Worm (Caenorhabditis elegans) whole organism, L4 larva: ENCODE data around the gene C55A6.12.

ENCODE experiments used
- F49E8.2 ChIP-seq: sonication (generic microtip); optimal IDR thresholded peaks from 2 replicates; lab custom pipeline; 2016; ENCODE audit warnings: missing compliant biosample characterization, mild to moderate bottlenecking, missing genetic modification characterization, borderline replicate concordance
- R02D3.7 ChIP-seq: fragments of 150-350 bp; sonication (generic microtip); optimal IDR thresholded peaks from 3 replicates; lab custom pipeline; 2014; ENCODE audit warnings: missing biosample characterization, missing genetic modification characterization
- Y75B8A.6 ChIP-seq: fragments of 200-800 bp; sonication (Bioruptor generic); IDR thresholded peaks from 2 replicates; pipeline ENCODE4 v1.3.6; 2022; ENCODE audit warnings: missing genetic modification reagents, missing genetic modification characterization, missing compliant biosample characterization
- ama-1 ChIP-seq: fragments of 150-350 bp; optimal IDR thresholded peaks from 2 replicates; lab custom pipeline; 2014; ENCODE audit warnings: inconsistent platforms, mixed read lengths
- cey-2 ChIP-seq: sonication (generic microtip); optimal IDR thresholded peaks from 3 replicates; lab custom pipeline; 2017; ENCODE audit warnings: missing genetic modification characterization, mild to moderate bottlenecking, missing compliant biosample characterization, antibody characterized with exemption, borderline replicate concordance; ENCODE audit not compliant: insufficient read depth
- dmd-9 ChIP-seq: fragments of 200-800 bp; sonication (Bioruptor generic); IDR thresholded peaks from 2 replicates; pipeline ENCODE4 v1.3.6; 2022; ENCODE audit warnings: missing genetic modification reagents, missing genetic modification characterization, missing compliant biosample characterization
- nhr-237 ChIP-seq: sonication (generic microtip); optimal IDR thresholded peaks from 2 replicates; lab custom pipeline; 2017; ENCODE audit warnings: missing biosample characterization, missing genetic modification characterization
- nhr-42 ChIP-seq: fragments of 200-800 bp; sonication (Bioruptor generic); IDR thresholded peaks from 2 replicates; pipeline ENCODE4 v1.3.6; 2022; ENCODE audit warnings: missing genetic modification characterization, missing compliant biosample characterization
- nhr-6 ChIP-seq: fragments of 150-350 bp; optimal IDR thresholded peaks from 2 replicates; lab custom pipeline; 2014; ENCODE audit warnings: missing biosample characterization, missing genetic modification characterization
- nhr-77 ChIP-seq: fragments of 150-350 bp; optimal IDR thresholded peaks from 2 replicates; lab custom pipeline; 2014; ENCODE audit warnings: missing biosample characterization, missing genetic modification characterization
- pha-4 ChIP-seq, 2 experiments: fragments of 150-350 bp in 1 of 2; fragments of 200-800 bp in 1 of 2; sonication (Bioruptor generic) in 1 of 2; IDR thresholded peaks in 1 of 2; optimal IDR thresholded peaks in 1 of 2; 2 replicates each; pipeline versions ENCODE4 v1.3.6 to Lab custom; 2014 to 2022; ENCODE audit warnings: missing genetic modification characterization in 2 of 2, missing genetic modification reagents in 2 of 2, missing biosample characterization in 1 of 2, missing compliant biosample characterization in 1 of 2
- unc-39 ChIP-seq: sonication (generic microtip); optimal IDR thresholded peaks from 2 replicates; lab custom pipeline; 2017; ENCODE audit warnings: missing biosample characterization, missing genetic modification characterization
- ztf-11 ChIP-seq: fragments of 150-350 bp; optimal IDR thresholded peaks from 2 replicates; lab custom pipeline; 2014; ENCODE audit warnings: missing biosample characterization, missing genetic modification characterization

DNA sequence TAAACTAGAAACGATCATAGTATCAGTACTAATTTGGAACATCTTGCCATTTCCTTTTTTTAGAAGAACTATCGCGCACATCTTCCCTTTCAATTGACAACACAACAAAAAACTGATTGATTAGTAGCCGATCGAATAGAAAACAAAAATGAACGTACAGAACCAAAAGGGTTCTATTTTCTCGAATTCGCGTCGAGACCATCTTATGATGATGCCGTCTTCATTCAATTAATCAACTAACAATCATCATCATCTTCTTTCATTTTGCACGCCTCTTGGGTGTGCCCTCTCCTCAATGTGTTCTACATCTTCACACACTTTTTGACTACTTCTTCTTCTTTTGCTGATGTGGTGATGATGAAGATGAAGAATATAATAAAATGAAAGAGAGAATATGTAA lies 3.1 kb downstream of the C55A6.12 start:
- no peak for TF ChIP-seq ztf-11 (tag; lab: Kevin White, UChicago)
- no peak for TF ChIP-seq nhr-237 (tag; lab: Kevin White, UChicago)
- TF ChIP-seq cey-2 (tag; lab: Kevin White, UChicago): no peak
- no peak for TF ChIP-seq dmd-9 (GFP tag; lab: Robert Waterston, UW)
- no peak for TF ChIP-seq pha-4 (GFP tag; IDR thresholded peaks at IDR 0.05; lab: Robert Waterston, UW)
- TF ChIP-seq pha-4 (tag; optimal IDR thresholded peaks at IDR 0.05; lab: Kevin White, UChicago): no peak
- TF ChIP-seq ama-1 (lab: Kevin White, UChicago): no peak
- TF ChIP-seq nhr-42: no peak
- no peak for TF ChIP-seq nhr-6 (tag; lab: Kevin White, UChicago)
- TF ChIP-seq nhr-77 (tag; lab: Kevin White, UChicago): no peak
- TF ChIP-seq Y75B8A.6: no peak
- no peak for TF ChIP-seq unc-39 (tag; lab: Kevin White, UChicago)
- TF ChIP-seq R02D3.7 (tag; lab: Kevin White, UChicago): no peak
- no peak for TF ChIP-seq F49E8.2 (tag; lab: Kevin White, UChicago)
